Fruit fly (Drosophila melanogaster) whole organism: ENCODE measurements around the gene CG10738.

Experiments used
- Dll ChIP-seq: fragments of >200 bp; optimal IDR thresholded peaks from 2 replicates; lab custom pipeline; 2017
- EcR ChIP-seq, 2 experiments: fragments of >200 bp; optimal IDR thresholded peaks; 2 replicates each; lab custom pipeline; 2017; ENCODE audit warnings: missing biosample characterization in 2 of 2, missing genetic modification characterization in 2 of 2, missing genetic modification reagents in 2 of 2
- pan ChIP-seq: fragments of >200 bp; optimal IDR thresholded peaks from 2 replicates; lab custom pipeline; 2017
- psq ChIP-seq: fragments of >200 bp; optimal IDR thresholded peaks from 2 replicates; lab custom pipeline; 2017
- usp ChIP-seq: fragments of >200 bp; optimal IDR thresholded peaks from 2 replicates; lab custom pipeline; 2017; ENCODE audit warnings: missing biosample characterization, missing genetic modification characterization, mixed read lengths

- TF ChIP-seq psq (lab: Kevin White, UChicago) (no peak), usp (GFP tag; lab: Kevin White, UChicago) (no peak), EcR (GFP tag; optimal IDR thresholded peaks at IDR 0.05; lab: Kevin White, UChicago) (no peak), pan (lab: Kevin White, UChicago) (no peak), Dll (lab: Kevin White, UChicago) (no peak)
These were observed 992 bp downstream of the CG10738 start for dm6 chr3L:13451562-13451961.
